Fruit fly (Drosophila melanogaster): ENCODE results near the gene Mesh1.

Mesh1 gene

dm6 chr3R:29216484-29216863 is 14.1 kb upstream of the Mesh1 start:
- TF ChIP-seq sd (tag; optimal IDR thresholded peaks at IDR 0.05) (no peak), sens (GFP tag) (peak; percentile 7), Med (GFP tag) (peak; percentile 1), crol (GFP tag; IDR thresholded peaks at IDR 0.05) (peak; percentile 29; the same call in 1 of the 2 replicates), CG5953 (GFP tag; IDR thresholded peaks at IDR 0.05) (no peak)

DNA sequence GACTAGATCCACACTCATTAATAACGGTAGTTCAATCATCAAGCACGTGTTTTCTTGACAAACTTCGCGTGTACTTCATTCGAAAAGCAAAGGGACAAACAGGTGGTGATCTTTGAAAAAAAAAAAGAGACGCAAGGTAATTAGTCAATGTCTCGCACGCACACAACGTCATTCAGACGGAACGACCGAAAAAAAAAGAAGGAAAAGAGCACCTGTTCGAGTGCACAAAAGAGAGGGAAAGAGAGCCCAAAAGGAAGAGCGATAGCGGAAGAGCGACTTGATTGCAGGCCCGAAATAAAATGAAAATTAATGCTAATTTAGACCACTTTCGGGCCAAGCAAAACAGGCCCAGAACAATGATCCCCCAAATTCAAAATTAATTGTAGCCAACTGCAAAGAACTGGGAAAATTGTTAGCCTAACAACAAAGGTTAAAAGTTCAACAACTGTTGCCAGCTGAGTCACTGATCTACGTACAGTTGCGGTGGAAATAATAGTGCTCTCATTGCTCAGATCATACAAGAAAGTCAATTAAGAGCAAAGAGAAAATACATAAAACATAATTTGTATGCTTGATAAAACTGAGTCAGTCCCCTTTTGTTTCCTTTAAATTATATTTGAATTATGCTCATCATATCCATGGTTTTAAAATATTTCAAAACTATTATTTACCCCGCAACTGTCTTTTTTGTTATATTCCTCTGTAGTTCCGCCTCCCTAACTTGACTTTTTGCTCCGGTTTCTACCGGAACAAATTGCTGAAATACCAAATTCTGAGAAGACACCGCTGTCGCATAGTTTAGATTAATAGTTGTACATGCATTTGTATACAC is 13.5 kb upstream of the Mesh1 start:
- TF ChIP-seq Rx (GFP tag; IDR thresholded peaks at IDR 0.05) = no peak
- TF ChIP-seq sob (GFP tag; IDR thresholded peaks at IDR 0.05) = no peak
- TF ChIP-seq CG1603 (tag; optimal IDR thresholded peaks at IDR 0.05) = peak; percentile 17
- TF ChIP-seq stc (GFP tag; IDR thresholded peaks at IDR 0.05) = 0 out of 2 replicates have a peak, but pooled peaks have one; percentile 18
- no peak for TF ChIP-seq CG18764 (GFP tag; optimal IDR thresholded peaks at IDR 0.05)
- peak in 1 of 2 experiments; percentile 92 for TF ChIP-seq Hr78 (GFP tag; optimal IDR thresholded peaks at IDR 0.05)
- TF ChIP-seq CG7839 (tag; optimal IDR thresholded peaks at IDR 0.05) = peak; percentile 11
- TF ChIP-seq org-1 (GFP tag; optimal IDR thresholded peaks at IDR 0.05) = no peak
- TF ChIP-seq nau (GFP tag; optimal IDR thresholded peaks at IDR 0.05) = no peak
- no peak for TF ChIP-seq ind (GFP tag; optimal IDR thresholded peaks at IDR 0.05)
- peak; percentile 14 for TF ChIP-seq CG3281 (GFP tag; optimal IDR thresholded peaks at IDR 0.05)
- TF ChIP-seq sqz (GFP tag; optimal IDR thresholded peaks at IDR 0.05) = peak; percentile 40
- 0 out of 3 replicates have a peak, but pooled peaks have one; percentile 20 for TF ChIP-seq CG17361 (GFP tag; IDR thresholded peaks at IDR 0.05)
- TF ChIP-seq CG2120 (GFP tag; optimal IDR thresholded peaks at IDR 0.05) = peak; percentile 26
- no peak for TF ChIP-seq CG8765 (GFP tag; IDR thresholded peaks at IDR 0.05)
- TF ChIP-seq row (GFP tag; IDR thresholded peaks at IDR 0.05) = peak; percentile 40; the same call in 2 of the 3 replicates
- no peak; the same call in 1 of the 2 replicates for TF ChIP-seq E2f2 (GFP tag; IDR thresholded peaks at IDR 0.05)
- peak; percentile 81 for TF ChIP-seq CG11696 (GFP tag; IDR thresholded peaks at IDR 0.05)
- peak; percentile 24 for TF ChIP-seq ac (GFP tag; optimal IDR thresholded peaks at IDR 0.05)
- TF ChIP-seq sens (GFP tag) = peak; percentile 78
- TF ChIP-seq Bgb (GFP tag; IDR thresholded peaks at IDR 0.05; ENCODE audit: partially characterized antibody) = no peak
- peak; percentile 28 for TF ChIP-seq dmrt99B (tag; optimal IDR thresholded peaks at IDR 0.05)
- no peak for TF ChIP-seq sima (GFP tag; optimal IDR thresholded peaks at IDR 0.05)
- TF ChIP-seq Dfd (GFP tag; optimal IDR thresholded peaks at IDR 0.05) = no peak
- TF ChIP-seq CG10979 (tag; optimal IDR thresholded peaks at IDR 0.05) = peak; percentile 0
- peak; percentile 12 for TF ChIP-seq Meics (GFP tag; optimal IDR thresholded peaks at IDR 0.05)
- TF ChIP-seq repo (GFP tag; optimal IDR thresholded peaks at IDR 0.05) = no peak
- TF ChIP-seq CG11504 (tag; optimal IDR thresholded peaks at IDR 0.05) = peak; percentile 46
- TF ChIP-seq Hsf (GFP tag; optimal IDR thresholded peaks at IDR 0.05) = peak; percentile 19
- peak; percentile 12 for TF ChIP-seq CG12391 (tag; optimal IDR thresholded peaks at IDR 0.05)
- TF ChIP-seq HHEX (GFP tag; optimal IDR thresholded peaks at IDR 0.05) = no peak
- no peak for TF ChIP-seq phol (tag; optimal IDR thresholded peaks at IDR 0.05)
- peak; percentile 13 for TF ChIP-seq dmrt11E (tag; optimal IDR thresholded peaks at IDR 0.05)
- TF ChIP-seq Ets65A (GFP tag) = no peak
- TF ChIP-seq CG7556 (GFP tag; optimal IDR thresholded peaks at IDR 0.05) = peak; percentile 3
- TF ChIP-seq Med (GFP tag) = peak; percentile 63
- TF ChIP-seq CG3163 (GFP tag; optimal IDR thresholded peaks at IDR 0.05) = peak; percentile 91
- TF ChIP-seq bowl (GFP tag; IDR thresholded peaks at IDR 0.05) = no peak
- TF ChIP-seq pb (GFP tag; optimal IDR thresholded peaks at IDR 0.05) = no peak
- TF ChIP-seq CG18262 (tag; optimal IDR thresholded peaks at IDR 0.05) = peak; percentile 2
- TF ChIP-seq CG30431 (GFP tag; optimal IDR thresholded peaks at IDR 0.05) = no peak
- TF ChIP-seq CG1792 (GFP tag; optimal IDR thresholded peaks at IDR 0.05) = no peak
- peak; percentile 4 for TF ChIP-seq Six4 (GFP tag; optimal IDR thresholded peaks at IDR 0.05)
- TF ChIP-seq ken (GFP tag; IDR thresholded peaks at IDR 0.05) = no peak
- peak; percentile 15; the same call in 1 of the 3 replicates for TF ChIP-seq CG11695 (GFP tag; IDR thresholded peaks at IDR 0.05)
